Worm (Caenorhabditis elegans) whole organism, mixed stage, embryonic: ENCODE results near the gene dbn-1.

Experiments
- ceh-83 ChIP-seq: fragments of 200-800 bp; sonication (Bioruptor generic); optimal IDR thresholded peaks from 2 replicates; lab custom pipeline; 2018; ENCODE audit warnings: mild to moderate bottlenecking, missing genetic modification characterization, missing compliant biosample characterization
- lin-13 ChIP-seq: fragments of 150-350 bp; optimal IDR thresholded peaks from 2 replicates; lab custom pipeline; 2014; ENCODE audit warnings: missing biosample characterization, missing genetic modification characterization
- lsy-2 ChIP-seq: fragments of 150-350 bp; optimal IDR thresholded peaks from 2 replicates; lab custom pipeline; 2014; ENCODE audit warnings: missing biosample characterization, missing genetic modification characterization
- mab-5 ChIP-seq: fragments of 150-350 bp; optimal IDR thresholded peaks from 2 replicates; lab custom pipeline; 2014; ENCODE audit warnings: missing biosample characterization, missing genetic modification characterization
- nhr-237 ChIP-seq: fragments of 150-350 bp; optimal IDR thresholded peaks from 2 replicates; lab custom pipeline; 2014; ENCODE audit warnings: missing biosample characterization, missing genetic modification characterization
- nhr-76 ChIP-seq: sonication (generic microtip); optimal IDR thresholded peaks from 2 replicates; lab custom pipeline; 2017; ENCODE audit warnings: missing biosample characterization, missing genetic modification characterization
- pha-4 ChIP-seq: fragments of 150-350 bp; optimal IDR thresholded peaks from 2 replicates; lab custom pipeline; 2018; ENCODE audit warnings: missing biosample characterization, missing genetic modification reagents, missing genetic modification characterization
- snpc-4 ChIP-seq: fragments of 150-350 bp; optimal IDR thresholded peaks from 2 replicates; lab custom pipeline; 2014; ENCODE audit warnings: missing biosample characterization, missing genetic modification characterization
- sptf-1 ChIP-seq: sonication (generic microtip); optimal IDR thresholded peaks from 2 replicates; lab custom pipeline; 2017; ENCODE audit warnings: mild to moderate bottlenecking, missing genetic modification characterization, moderate library complexity, missing compliant biosample characterization
- tbx-8 ChIP-seq: fragments of 200-800 bp; sonication (Bioruptor generic); optimal IDR thresholded peaks from 2 replicates; lab custom pipeline; 2018; ENCODE audit warnings: mild to moderate bottlenecking, missing genetic modification characterization, moderate library complexity, missing compliant biosample characterization
- unc-39 ChIP-seq: fragments of 150-350 bp; optimal IDR thresholded peaks from 2 replicates; lab custom pipeline; 2014; ENCODE audit warnings: missing biosample characterization, missing genetic modification characterization
- ztf-11 ChIP-seq: fragments of 150-350 bp; optimal IDR thresholded peaks from 2 replicates; lab custom pipeline; 2014; ENCODE audit warnings: missing biosample characterization, missing genetic modification characterization

ce11 chrIII:13741410-13741809 lies 20.5 kb downstream of the dbn-1 start:
- TF ChIP-seq ceh-83 (no peak), snpc-4 (tag; lab: Kevin White, UChicago) (no peak), lin-13 (tag; lab: Kevin White, UChicago) (no peak), mab-5 (no peak), nhr-237 (tag; lab: Kevin White, UChicago) (no peak), lsy-2 (tag; lab: Kevin White, UChicago) (no peak), unc-39 (tag; lab: Kevin White, UChicago) (no peak), pha-4 (tag; lab: Kevin White, UChicago) (no peak), nhr-76 (tag; lab: Kevin White, UChicago) (no peak), sptf-1 (no peak), ztf-11 (no peak), tbx-8 (no peak)
